Fruit fly (Drosophila melanogaster) whole organism, wandering third instar larva: ENCODE measurements around the gene CG7523.

Experiments
- Abd-B ChIP-seq: fragments of >200 bp; optimal IDR thresholded peaks from 2 replicates; lab custom pipeline; 2017; ENCODE audit warnings: missing biosample characterization, missing genetic modification characterization
- CG9705 ChIP-seq: fragments of 200-800 bp; sonication (Bioruptor generic); optimal IDR thresholded peaks from 2 replicates; lab custom pipeline; 2018; ENCODE audit warnings: missing biosample characterization, mild to moderate bottlenecking, missing genetic modification characterization
- HLH106 ChIP-seq: fragments of 200-800 bp; optimal IDR thresholded peaks from 3 replicates; lab custom pipeline; 2019; ENCODE audit warnings: missing biosample characterization, mild to moderate bottlenecking, missing genetic modification characterization, moderate library complexity
- OdsH ChIP-seq: fragments of 200-800 bp; sonication (Bioruptor generic); optimal IDR thresholded peaks from 2 replicates; lab custom pipeline; 2016; ENCODE audit warnings: missing biosample characterization, mild to moderate bottlenecking, missing genetic modification characterization
- Rel ChIP-seq, 2 experiments: fragments of 200-800 bp; sonication (Bioruptor generic) in 1 of 2; optimal IDR thresholded peaks; 2 replicates in 1 of 2; 3 replicates in 1 of 2; lab custom pipeline; 2016 to 2019; ENCODE audit warnings: mild to moderate bottlenecking in 2 of 2, missing biosample characterization in 2 of 2, missing genetic modification characterization in 2 of 2, moderate library complexity in 1 of 2
- br ChIP-seq: fragments of 200-800 bp; sonication (Bioruptor generic); optimal IDR thresholded peaks from 2 replicates; lab custom pipeline; 2016; ENCODE audit warnings: missing biosample characterization, missing genetic modification characterization
- foxo ChIP-seq, 2 experiments: fragments of 200-800 bp; sonication (Bioruptor generic); optimal IDR thresholded peaks; 2 replicates in 1 of 2; 3 replicates in 1 of 2; lab custom pipeline; 2016 to 2017; ENCODE audit warnings: missing biosample characterization in 2 of 2, missing genetic modification characterization in 2 of 2
- fru ChIP-seq: fragments of 200-800 bp; sonication (Bioruptor generic); optimal IDR thresholded peaks from 3 replicates; lab custom pipeline; 2016; ENCODE audit warnings: missing biosample characterization, mild to moderate bottlenecking, missing genetic modification characterization
- h ChIP-seq: fragments of 200-800 bp; sonication (Bioruptor generic); optimal IDR thresholded peaks from 3 replicates; lab custom pipeline; 2016; ENCODE audit warnings: missing biosample characterization, mild to moderate bottlenecking, missing genetic modification characterization
- pan ChIP-seq: fragments of >200 bp; optimal IDR thresholded peaks from 2 replicates; lab custom pipeline; 2017
- sage ChIP-seq: fragments of 200-800 bp; sonication (Bioruptor generic); optimal IDR thresholded peaks from 2 replicates; lab custom pipeline; 2016; ENCODE audit warnings: missing biosample characterization, mild to moderate bottlenecking, missing genetic modification characterization
- usp ChIP-seq: fragments of >200 bp; optimal IDR thresholded peaks from 2 replicates; lab custom pipeline; 2017; ENCODE audit warnings: missing biosample characterization, missing genetic modification characterization

DNA sequence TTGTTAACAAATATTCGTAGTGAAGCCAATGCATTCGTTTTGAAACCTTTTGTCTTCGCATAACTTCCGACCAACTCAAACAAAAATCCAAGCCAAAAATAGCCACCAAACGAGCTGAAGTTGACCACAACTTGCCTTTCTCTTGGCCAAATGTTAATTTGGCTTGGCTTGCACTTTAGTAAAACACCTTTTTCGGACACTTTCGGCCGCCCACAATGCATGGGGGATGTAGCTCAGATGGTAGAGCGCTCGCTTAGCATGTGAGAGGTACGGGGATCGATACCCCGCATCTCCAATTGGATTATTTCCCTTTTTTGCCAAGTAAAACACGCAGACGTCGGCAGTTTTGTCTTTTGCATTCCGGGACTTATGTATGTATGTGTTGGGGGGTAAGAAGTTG lies 13.8 kb downstream of the CG7523 start:
- TF ChIP-seq foxo (GFP tag; optimal IDR thresholded peaks at IDR 0.05; lab: Kevin White, UChicago) (no peak), br (GFP tag; lab: Kevin White, UChicago) (no peak), h (GFP tag; lab: Kevin White, UChicago) (no peak), Rel (GFP tag; optimal IDR thresholded peaks at IDR 0.05; lab: Kevin White, UChicago) (no peak), Rel (tag; optimal IDR thresholded peaks at IDR 0.05; lab: Kevin White, UChicago) (no peak), fru (GFP tag; lab: Kevin White, UChicago) (no peak), usp (GFP tag; lab: Kevin White, UChicago) (no peak), pan (no peak), sage (GFP tag; lab: Kevin White, UChicago) (no peak), CG9705 (GFP tag; lab: Kevin White, UChicago) (no peak), Abd-B (no peak), HLH106 (tag; lab: Kevin White, UChicago) (no peak), OdsH (GFP tag; lab: Kevin White, UChicago) (no peak)
